Worm (Caenorhabditis elegans) whole organism, L4 larva: Measurements from ENCODE around the gene C44B12.3.

Experiments
- D1046.2 ChIP-seq: fragments of 200-800 bp; sonication (Bioruptor generic); IDR thresholded peaks from 2 replicates; pipeline ENCODE4 v1.3.6; 2022; ENCODE audit warnings: missing genetic modification characterization, missing compliant biosample characterization
- F10B5.3 ChIP-seq: sonication (generic microtip); optimal IDR thresholded peaks from 2 replicates; lab custom pipeline; 2016; ENCODE audit warnings: mild to moderate bottlenecking, missing genetic modification characterization, missing compliant biosample characterization
- F37D6.2 ChIP-seq: sonication (generic microtip); optimal IDR thresholded peaks from 2 replicates; lab custom pipeline; 2016; ENCODE audit warnings: mild to moderate bottlenecking, missing genetic modification characterization, missing compliant biosample characterization
- F49E8.2 ChIP-seq: sonication (generic microtip); optimal IDR thresholded peaks from 2 replicates; lab custom pipeline; 2016; ENCODE audit warnings: missing compliant biosample characterization, mild to moderate bottlenecking, missing genetic modification characterization, borderline replicate concordance
- Y105C5A.15 ChIP-seq: fragments of 200-800 bp; sonication (Bioruptor generic); IDR thresholded peaks from 2 replicates; pipeline ENCODE4 v1.3.6; 2022; ENCODE audit warnings: missing genetic modification characterization, missing compliant biosample characterization
- Y48G9A.11 ChIP-seq: fragments of 200-800 bp; sonication (Bioruptor generic); IDR thresholded peaks from 2 replicates; pipeline ENCODE4 v1.3.6; 2022; ENCODE audit warnings: missing genetic modification reagents, missing genetic modification characterization, missing compliant biosample characterization
- ZK337.2 ChIP-seq: fragments of 200-800 bp; sonication (Bioruptor generic); IDR thresholded peaks from 2 replicates; pipeline ENCODE4 v1.3.6; 2022; ENCODE audit warnings: missing genetic modification reagents, missing genetic modification characterization, missing compliant biosample characterization
- ZK546.5 ChIP-seq, 2 experiments: sonication (generic microtip); optimal IDR thresholded peaks; 2 replicates each; lab custom pipeline; 2017; ENCODE audit warnings: missing biosample characterization in 2 of 2, missing genetic modification characterization in 2 of 2
- aha-1 ChIP-seq: fragments of 150-350 bp; peaks from one replicate; lab custom pipeline; 2014; ENCODE audit warnings: missing biosample characterization, missing genetic modification characterization
- arid-1 ChIP-seq: fragments of 200-800 bp; sonication (Bioruptor generic); conservative IDR thresholded peaks from 2 replicates; pipeline ENCODE4 v1.3.6; 2022; ENCODE audit warnings: missing genetic modification reagents, missing genetic modification characterization, missing compliant biosample characterization
- attf-4 ChIP-seq: sonication (generic microtip); optimal IDR thresholded peaks from 3 replicates; lab custom pipeline; 2017; ENCODE audit warnings: missing biosample characterization, missing genetic modification characterization
- ceh-20 ChIP-seq: fragments of 200-800 bp; sonication (Bioruptor generic); IDR thresholded peaks from 2 replicates; pipeline ENCODE4 v1.3.6; 2022; ENCODE audit warnings: missing genetic modification reagents, missing genetic modification characterization, missing compliant biosample characterization
- ceh-28 ChIP-seq: fragments of 150-350 bp; optimal IDR thresholded peaks from 2 replicates; lab custom pipeline; 2014; ENCODE audit warnings: missing biosample characterization, missing genetic modification reagents, missing genetic modification characterization
- ceh-32 ChIP-seq: sonication (generic microtip); optimal IDR thresholded peaks from 2 replicates; lab custom pipeline; 2016; ENCODE audit warnings: mild to moderate bottlenecking, missing genetic modification characterization, missing compliant biosample characterization; ENCODE audit not compliant: poor library complexity
- ceh-44 ChIP-seq: fragments of 200-800 bp; sonication (Bioruptor generic); IDR thresholded peaks from 2 replicates; pipeline ENCODE4 v1.3.6; 2022; ENCODE audit warnings: missing genetic modification reagents, missing genetic modification characterization, missing compliant biosample characterization
- ces-1 ChIP-seq: fragments of 150-350 bp; sonication (generic microtip); optimal IDR thresholded peaks from 4 replicates; lab custom pipeline; 2014; ENCODE audit warnings: missing biosample characterization, missing genetic modification reagents, missing genetic modification characterization
- daf-12 ChIP-seq: fragments of 150-350 bp; optimal IDR thresholded peaks from 2 replicates; lab custom pipeline; 2014; ENCODE audit warnings: missing biosample characterization, missing genetic modification reagents, missing genetic modification characterization
- daf-8 ChIP-seq: fragments of 200-800 bp; sonication (Bioruptor generic); IDR thresholded peaks from 2 replicates; pipeline ENCODE4 v1.3.6; 2022; ENCODE audit warnings: missing genetic modification characterization, missing compliant biosample characterization
- dmd-6 ChIP-seq: fragments of 200-800 bp; sonication (Bioruptor generic); IDR thresholded peaks from 2 replicates; pipeline ENCODE4 v1.3.6; 2022; ENCODE audit warnings: missing genetic modification reagents, missing genetic modification characterization, missing compliant biosample characterization
- dpl-1 ChIP-seq: fragments of 150-350 bp; optimal IDR thresholded peaks from 2 replicates; lab custom pipeline; 2014; ENCODE audit warnings: missing biosample characterization, missing genetic modification reagents, missing genetic modification characterization
- duxl-1 ChIP-seq: sonication (generic microtip); optimal IDR thresholded peaks from 2 replicates; lab custom pipeline; 2016; ENCODE audit warnings: mild to moderate bottlenecking, missing genetic modification characterization, moderate library complexity, missing compliant biosample characterization; ENCODE audit not compliant: poor library complexity
- dve-1 ChIP-seq: sonication (generic microtip); optimal IDR thresholded peaks from 2 replicates; lab custom pipeline; 2017; ENCODE audit warnings: antibody characterized with exemption, mild to moderate bottlenecking, missing genetic modification characterization, missing compliant biosample characterization; ENCODE audit not compliant: insufficient read depth
- egl-27 ChIP-seq: sonication (generic microtip); optimal IDR thresholded peaks from 3 replicates; lab custom pipeline; 2017; ENCODE audit warnings: missing biosample characterization, missing genetic modification reagents, missing genetic modification characterization
- egl-43 ChIP-seq: fragments of 200-800 bp; sonication (Bioruptor generic); IDR thresholded peaks from 2 replicates; pipeline ENCODE4 v1.3.6; 2022; ENCODE audit warnings: missing genetic modification reagents, missing genetic modification characterization, missing compliant biosample characterization
- gei-8 ChIP-seq: fragments of 200-800 bp; sonication (Bioruptor generic); optimal IDR thresholded peaks from 2 replicates; lab custom pipeline; 2018; ENCODE audit warnings: mild to moderate bottlenecking, missing genetic modification characterization, missing compliant biosample characterization
- hlh-30 ChIP-seq: sonication (generic microtip); optimal IDR thresholded peaks from 2 replicates; lab custom pipeline; 2017; ENCODE audit warnings: antibody characterized with exemption, mild to moderate bottlenecking, missing genetic modification characterization, missing compliant biosample characterization; ENCODE audit not compliant: insufficient read depth
- lin-1 ChIP-seq: fragments of 200-800 bp; sonication (Bioruptor generic); IDR thresholded peaks from 2 replicates; pipeline ENCODE4 v1.3.6; 2022; ENCODE audit warnings: missing genetic modification reagents, missing genetic modification characterization, missing compliant biosample characterization
- lin-38 ChIP-seq: fragments of 200-800 bp; sonication (Bioruptor generic); IDR thresholded peaks from 2 replicates; pipeline ENCODE4 v1.3.6; 2022; ENCODE audit warnings: missing genetic modification reagents, missing genetic modification characterization, missing compliant biosample characterization
- lir-3 ChIP-seq: sonication (generic microtip); optimal IDR thresholded peaks from 2 replicates; lab custom pipeline; 2016; ENCODE audit warnings: mild to moderate bottlenecking, missing genetic modification characterization, missing compliant biosample characterization
- lsy-2 ChIP-seq, 2 experiments: fragments of 150-350 bp in 1 of 2; sonication (generic microtip) in 1 of 2; optimal IDR thresholded peaks; 2 replicates each; lab custom pipeline; 2014 to 2017; ENCODE audit warnings: missing biosample characterization in 2 of 2, missing genetic modification characterization in 2 of 2
- mdt-29 ChIP-seq: fragments of 200-800 bp; sonication (Bioruptor generic); IDR thresholded peaks from 2 replicates; pipeline ENCODE4 v1.3.6; 2022; ENCODE audit warnings: missing genetic modification reagents, missing genetic modification characterization, missing compliant biosample characterization
- mep-1 ChIP-seq: fragments of 150-350 bp; sonication (generic microtip); optimal IDR thresholded peaks from 3 replicates; lab custom pipeline; 2014; ENCODE audit warnings: missing biosample characterization, missing genetic modification characterization
- mxl-2 ChIP-seq: fragments of 200-800 bp; sonication (Bioruptor generic); conservative IDR thresholded peaks from 2 replicates; pipeline ENCODE4 v1.3.6; 2022; ENCODE audit warnings: missing genetic modification reagents, missing genetic modification characterization, missing compliant biosample characterization
- mxl-3 ChIP-seq: fragments of 200-800 bp; sonication (Bioruptor generic); optimal IDR thresholded peaks from 2 replicates; lab custom pipeline; 2018; ENCODE audit warnings: mild to moderate bottlenecking, missing genetic modification characterization, missing compliant biosample characterization
- nhr-10 ChIP-seq: fragments of 150-350 bp; optimal IDR thresholded peaks from 2 replicates; lab custom pipeline; 2014; ENCODE audit warnings: missing biosample characterization, missing genetic modification characterization
- nhr-102 ChIP-seq: sonication (generic microtip); optimal IDR thresholded peaks from 2 replicates; lab custom pipeline; 2016; ENCODE audit warnings: mild to moderate bottlenecking, missing genetic modification characterization, moderate library complexity, missing compliant biosample characterization
- nhr-11 ChIP-seq: fragments of 150-350 bp; optimal IDR thresholded peaks from 2 replicates; lab custom pipeline; 2014; ENCODE audit warnings: missing biosample characterization, missing genetic modification characterization
- nhr-25 ChIP-seq: sonication (generic microtip); optimal IDR thresholded peaks from 2 replicates; lab custom pipeline; 2017; ENCODE audit warnings: missing genetic modification characterization, mild to moderate bottlenecking, missing compliant biosample characterization, antibody characterized with exemption, moderate library complexity, borderline replicate concordance; ENCODE audit not compliant: insufficient read depth
- nhr-28 ChIP-seq: fragments of 150-350 bp; optimal IDR thresholded peaks from 2 replicates; lab custom pipeline; 2014; ENCODE audit warnings: missing biosample characterization, missing genetic modification characterization
- nhr-77 ChIP-seq: fragments of 150-350 bp; optimal IDR thresholded peaks from 2 replicates; lab custom pipeline; 2014; ENCODE audit warnings: missing biosample characterization, missing genetic modification characterization
- php-3 ChIP-seq: fragments of 200-800 bp; sonication (Bioruptor generic); IDR thresholded peaks from 2 replicates; pipeline ENCODE4 v1.3.6; 2022; ENCODE audit warnings: missing genetic modification reagents, missing genetic modification characterization, missing compliant biosample characterization
- saeg-2 ChIP-seq: fragments of 200-800 bp; sonication (Bioruptor generic); IDR thresholded peaks from 2 replicates; pipeline ENCODE4 v1.3.6; 2022; ENCODE audit warnings: missing genetic modification reagents, missing genetic modification characterization, missing compliant biosample characterization
- snpc-4 ChIP-seq: fragments of 150-350 bp; optimal IDR thresholded peaks from 2 replicates; lab custom pipeline; 2014; ENCODE audit warnings: missing biosample characterization, missing genetic modification characterization
- tag-97 ChIP-seq: fragments of 200-800 bp; sonication (Bioruptor generic); IDR thresholded peaks from 2 replicates; pipeline ENCODE4 v1.3.6; 2022; ENCODE audit warnings: missing genetic modification characterization, missing compliant biosample characterization
- unc-62 ChIP-seq, 3 experiments: fragments of 150-350 bp in 1 of 3; sonication (generic microtip); optimal IDR thresholded peaks in 2 of 3; peaks in 1 of 3; 1 replicate in 1 of 3; 2 replicates in 2 of 3; lab custom pipeline; 2014 to 2017; ENCODE audit warnings: missing biosample characterization in 3 of 3, missing genetic modification characterization in 3 of 3, missing genetic modification reagents in 3 of 3, missing genotype in 1 of 3
- zfp-2 ChIP-seq: sonication (generic microtip); optimal IDR thresholded peaks from 2 replicates; lab custom pipeline; 2016; ENCODE audit warnings: mild to moderate bottlenecking, missing genetic modification characterization, missing compliant biosample characterization
- zip-11 ChIP-seq: fragments of 200-800 bp; sonication (Bioruptor generic); IDR thresholded peaks from 2 replicates; pipeline ENCODE4 v1.3.6; 2022; ENCODE audit warnings: missing genetic modification characterization, missing compliant biosample characterization
- ztf-7 ChIP-seq: fragments of 150-350 bp; optimal IDR thresholded peaks from 2 replicates; lab custom pipeline; 2014; ENCODE audit warnings: missing biosample characterization, missing genetic modification characterization

Gene C44B12.3

ce11 chrIV:1093870-1094564, 10.5 kb upstream of the C44B12.3 start, which contains the start of the genes cct-8 and Y55F3AR.2 (continued):
- TF ChIP-seq F10B5.3 (tag; lab: Kevin White, UChicago): peak; percentile 93
- peak; percentile 98 for TF ChIP-seq dmd-6 (GFP tag; lab: Robert Waterston, UW)
- peak; percentile 97 for TF ChIP-seq Y48G9A.11
- peak; percentile 99 for TF ChIP-seq php-3 (GFP tag; lab: Robert Waterston, UW)
- TF ChIP-seq nhr-10 (tag; lab: Kevin White, UChicago): peak; percentile 81
- no peak for TF ChIP-seq daf-12 (tag; lab: Kevin White, UChicago)
- peak; percentile 74 for TF ChIP-seq mxl-2 (GFP tag; lab: Robert Waterston, UW)
- TF ChIP-seq ceh-20 (GFP tag; lab: Robert Waterston, UW): peak; percentile 99
- peak; percentile 96 for TF ChIP-seq duxl-1 (tag; lab: Kevin White, UChicago)
- peak; percentile 91 for TF ChIP-seq ztf-7 (tag; lab: Kevin White, UChicago)
- peak; percentile 98 for TF ChIP-seq mdt-29 (GFP tag; lab: Robert Waterston, UW)
- TF ChIP-seq lin-1 (GFP tag; lab: Robert Waterston, UW): peak; percentile 92
- TF ChIP-seq unc-62 (GFP tag; optimal IDR thresholded peaks at IDR 0.05 in 1 of 2; lab: Kevin White, UChicago): peak in 1 of 2 experiments; percentile 100
- TF ChIP-seq unc-62 (tag; optimal IDR thresholded peaks at IDR 0.05; lab: Kevin White, UChicago): peak; percentile 17
- no peak for TF ChIP-seq egl-27
- TF ChIP-seq ZK337.2 (GFP tag; lab: Robert Waterston, UW): peak; percentile 90
- peak; percentile 72 for TF ChIP-seq mxl-3 (GFP tag; lab: Kevin White, UChicago)
- TF ChIP-seq arid-1 (GFP tag; lab: Robert Waterston, UW): peak; percentile 98
- TF ChIP-seq nhr-11: peak; percentile 89
- peak; percentile 85 for TF ChIP-seq zfp-2 (tag; lab: Kevin White, UChicago)
- peak; percentile 97 for TF ChIP-seq saeg-2 (GFP tag; lab: Robert Waterston, UW)
- TF ChIP-seq aha-1 (tag; lab: Kevin White, UChicago): peak; percentile 83
- peak; percentile 96 for TF ChIP-seq egl-43
- peak; percentile 99 to 100 for TF ChIP-seq lsy-2 (tag; optimal IDR thresholded peaks at IDR 0.05; lab: Kevin White, UChicago)
- TF ChIP-seq ceh-32: peak; percentile 78
- peak; percentile 63 for TF ChIP-seq gei-8 (GFP tag; lab: Kevin White, UChicago)
- TF ChIP-seq hlh-30 (tag; lab: Kevin White, UChicago): peak; percentile 92
- TF ChIP-seq nhr-77: peak; percentile 94
- 0 out of 2 replicates have a peak, but pooled peaks have one; percentile 14 for TF ChIP-seq Y105C5A.15 (GFP tag; lab: Robert Waterston, UW)
- TF ChIP-seq lir-3 (tag; lab: Kevin White, UChicago): peak; percentile 14
- TF ChIP-seq ces-1 (GFP tag; lab: Kevin White, UChicago): peak; percentile 45
- no peak for TF ChIP-seq daf-8 (GFP tag; lab: Robert Waterston, UW)
- TF ChIP-seq D1046.2 (GFP tag; lab: Robert Waterston, UW): peak; percentile 95
- peak; percentile 31 for TF ChIP-seq snpc-4 (tag; lab: Kevin White, UChicago)
- TF ChIP-seq ZK546.5 (tag; optimal IDR thresholded peaks at IDR 0.05; lab: Kevin White, UChicago): peak; percentile 15 to 67
- peak; percentile 81 for TF ChIP-seq nhr-25 (tag; lab: Kevin White, UChicago)
- TF ChIP-seq mep-1 (tag; lab: Kevin White, UChicago): peak; percentile 99
- peak; percentile 71; the same call in 1 of the 2 replicates for TF ChIP-seq ceh-44 (GFP tag; lab: Robert Waterston, UW)
- TF ChIP-seq zip-11 (GFP tag; lab: Robert Waterston, UW): peak; percentile 56; the same call in 1 of the 2 replicates
- TF ChIP-seq F49E8.2: peak; percentile 95
- TF ChIP-seq nhr-102 (tag; lab: Kevin White, UChicago): peak; percentile 97
- TF ChIP-seq nhr-28: peak; percentile 79
- TF ChIP-seq ceh-28 (tag; lab: Kevin White, UChicago): no peak
- peak; percentile 97 for TF ChIP-seq lin-38 (GFP tag; lab: Robert Waterston, UW)
- TF ChIP-seq attf-4 (tag; lab: Kevin White, UChicago): no peak
- TF ChIP-seq dpl-1: peak; percentile 94
- TF ChIP-seq F37D6.2: peak; percentile 94
- peak; percentile 99 for TF ChIP-seq dve-1 (tag; lab: Kevin White, UChicago)
- TF ChIP-seq tag-97: no peak
